Worm (Caenorhabditis elegans): Measurements from ENCODE around the gene C02F5.2.

The C02F5.2 gene

DNA sequence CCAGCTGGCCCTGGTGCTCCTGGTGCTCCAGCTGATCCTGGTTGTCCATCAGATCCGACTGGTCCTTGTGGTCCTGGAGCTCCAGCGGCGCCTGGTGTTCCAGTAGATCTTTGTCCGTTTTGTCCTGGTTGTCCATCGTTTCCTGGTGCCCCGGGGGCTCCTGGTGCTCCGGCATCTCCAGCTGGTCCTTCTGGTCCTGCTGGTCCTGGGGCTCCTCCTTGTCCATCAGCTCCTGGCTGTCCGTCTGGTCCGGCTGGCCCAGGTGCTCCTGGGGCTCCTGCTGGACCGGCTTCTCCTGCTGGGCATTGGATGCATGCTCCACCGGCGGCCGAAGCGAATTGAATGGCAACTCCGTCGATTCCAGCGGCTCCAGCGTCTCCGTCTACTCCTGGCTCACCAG, 13.2 kb downstream of the C02F5.2 start:
- TF ChIP-seq lsy-2 (tag; optimal IDR thresholded peaks at IDR 0.05) = no peak
- TF ChIP-seq ceh-8 (GFP tag; optimal IDR thresholded peaks at IDR 0.05) = peak; percentile 33
- TF ChIP-seq alr-1 (tag; optimal IDR thresholded peaks at IDR 0.05; ENCODE audit: borderline replicate concordance) = no peak

DNA sequence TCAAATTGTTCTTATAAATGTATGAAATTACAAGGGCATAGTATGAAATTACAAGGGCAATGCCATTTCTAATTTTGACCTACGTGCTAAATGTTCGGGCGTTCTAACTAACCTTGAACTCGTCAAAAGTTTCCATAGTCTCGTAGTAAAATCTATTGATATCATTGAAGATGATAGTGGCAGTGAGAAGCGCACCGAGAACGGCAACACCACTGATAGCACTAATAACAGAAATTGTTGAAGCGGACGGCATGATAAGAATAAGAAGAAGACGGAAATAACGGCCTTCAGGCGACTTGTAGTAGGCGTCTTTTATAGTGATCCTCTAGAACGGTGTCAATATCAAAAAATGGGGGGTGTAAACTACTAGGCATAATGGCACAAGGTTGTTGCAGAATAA, 14.0 kb downstream of the C02F5.2 start, which contains the start of gene col-91:
Gene col-91, minus strand, starts transcription at position 288 of the 400 bp plus-strand sequence.
- TF ChIP-seq lin-15B (tag; optimal IDR thresholded peaks at IDR 0.05) = no peak
- no peak for TF ChIP-seq unc-98 (GFP tag; IDR thresholded peaks at IDR 0.05)
- TF ChIP-seq elt-3 (tag; optimal IDR thresholded peaks at IDR 0.05) = peak in 3 of 6 experiments; percentile 3 to 42 (median 36)
- no peak for TF ChIP-seq C16A3.4 (tag; optimal IDR thresholded peaks at IDR 0.05)
- no peak for TF ChIP-seq ceh-8 (GFP tag; optimal IDR thresholded peaks at IDR 0.05)
- no peak for TF ChIP-seq ceh-63 (GFP tag; optimal IDR thresholded peaks at IDR 0.05)
- TF ChIP-seq ceh-88 (GFP tag; IDR thresholded peaks at IDR 0.05) = no peak
- no peak for TF ChIP-seq zip-4 (GFP tag; optimal IDR thresholded peaks at IDR 0.05)
- peak; percentile 40 for TF ChIP-seq lin-14 (GFP tag; optimal IDR thresholded peaks at IDR 0.05)
- no peak for TF ChIP-seq Y116A8C.19 (tag; optimal IDR thresholded peaks at IDR 0.05; ENCODE audit: borderline replicate concordance)

ce11 chrIII:8265753-8266152, 16.3 kb downstream of the C02F5.2 start, which contains the start of gene mrps-9:
Gene mrps-9, plus strand, starts transcription at chrIII:8266062.
- no peak for TF ChIP-seq nhr-85 (tag)
- no peak for TF ChIP-seq nhr-84 (tag; optimal IDR thresholded peaks at IDR 0.05)
- TF ChIP-seq efl-1 (optimal IDR thresholded peaks at IDR 0.05) = peak; percentile 30 to 36
- TF ChIP-seq efl-1 (GFP tag; optimal IDR thresholded peaks at IDR 0.05 in 1 of 2) = peak; percentile 31 to 92
- TF ChIP-seq egl-13 (tag; optimal IDR thresholded peaks at IDR 0.05) = no peak
- TF ChIP-seq dpl-1 (GFP tag; optimal IDR thresholded peaks at IDR 0.05) = peak; percentile 11 to 64 (median 37)
- peak; percentile 30 for TF ChIP-seq lir-3 (tag; optimal IDR thresholded peaks at IDR 0.05; ENCODE audit: poor library complexity)
- peak; percentile 78 for TF ChIP-seq blmp-1 (tag; optimal IDR thresholded peaks at IDR 0.05)
- TF ChIP-seq C34B4.2 (tag; optimal IDR thresholded peaks at IDR 0.05) = no peak
- TF ChIP-seq lin-14 (GFP tag; optimal IDR thresholded peaks at IDR 0.05) = peak; percentile 38
- TF ChIP-seq swsn-7 (tag; optimal IDR thresholded peaks at IDR 0.05) = peak; percentile 15
- peak; percentile 9 for TF ChIP-seq xbp-1 (tag; optimal IDR thresholded peaks at IDR 0.05)
- no peak for TF ChIP-seq mab-9 (GFP tag; IDR thresholded peaks at IDR 0.05)
- no peak for TF ChIP-seq dsc-1 (tag; optimal IDR thresholded peaks at IDR 0.05)
- peak; percentile 26 for TF ChIP-seq rnt-1 (tag; optimal IDR thresholded peaks at IDR 0.05)
- peak; percentile 27 to 41 for TF ChIP-seq lin-35 (GFP tag; optimal IDR thresholded peaks at IDR 0.05)
- peak; percentile 30 for TF ChIP-seq snu-23 (GFP tag; optimal IDR thresholded peaks at IDR 0.05)
- TF ChIP-seq nhr-90 (tag; optimal IDR thresholded peaks at IDR 0.05; ENCODE audit: poor library complexity) = no peak
- no peak for TF ChIP-seq zip-4 (GFP tag; optimal IDR thresholded peaks at IDR 0.05)
- peak in 1 of 2 experiments; percentile 60 for TF ChIP-seq lsy-2 (tag; optimal IDR thresholded peaks at IDR 0.05)
- peak; percentile 0 for TF ChIP-seq nhr-20 (tag; optimal IDR thresholded peaks at IDR 0.05)

DNA sequence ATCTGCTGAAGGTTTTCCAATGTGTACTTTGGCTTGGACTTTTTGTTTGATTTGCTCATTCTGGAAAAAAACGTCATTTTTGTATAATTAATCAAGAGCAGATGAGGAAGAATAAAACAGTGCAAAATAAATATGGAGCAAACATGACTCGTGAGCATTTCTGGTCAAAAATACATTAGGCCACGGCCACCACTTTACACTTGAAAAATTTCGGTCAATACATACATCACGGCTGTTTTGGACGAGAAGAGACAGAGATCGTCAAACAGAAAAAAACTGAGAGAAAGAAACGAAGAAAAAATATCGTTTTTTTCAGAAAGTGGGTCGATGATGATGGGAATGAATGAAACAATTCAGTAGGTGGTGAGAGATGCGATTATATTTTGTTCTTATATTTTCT, 18.9 kb downstream of the C02F5.2 start, which contains the start of the genes F09G8.7 and crn-7:
Gene F09G8.7, minus strand, starts transcription at position 60 of the 400 bp plus-strand sequence.
Gene crn-7, plus strand, starts transcription at position 236 of the 400 bp plus-strand sequence.
- no peak for TF ChIP-seq elt-3 (tag; optimal IDR thresholded peaks at IDR 0.05)
- TF ChIP-seq efl-1 (optimal IDR thresholded peaks at IDR 0.05) = peak; percentile 32 to 36
- TF ChIP-seq efl-1 (GFP tag; optimal IDR thresholded peaks at IDR 0.05 in 1 of 2) = peak in 1 of 2 experiments; percentile 17
- no peak for TF ChIP-seq mep-1 (tag; optimal IDR thresholded peaks at IDR 0.05)
- no peak for TF ChIP-seq nhr-28 (tag; optimal IDR thresholded peaks at IDR 0.05)
- TF ChIP-seq unc-62 (GFP tag; optimal IDR thresholded peaks at IDR 0.05) = no peak
- TF ChIP-seq ceh-82 (tag; optimal IDR thresholded peaks at IDR 0.05) = peak in 1 of 3 experiments; percentile 31
- TF ChIP-seq unc-130 (tag; optimal IDR thresholded peaks at IDR 0.05) = no peak
- TF ChIP-seq rnt-1 (tag; optimal IDR thresholded peaks at IDR 0.05) = peak; percentile 45
- no peak for TF ChIP-seq ceh-88 (GFP tag; IDR thresholded peaks at IDR 0.05)
- no peak for TF ChIP-seq nhr-90 (tag; optimal IDR thresholded peaks at IDR 0.05; ENCODE audit: poor library complexity)
- peak; percentile 33 for TF ChIP-seq snu-23 (GFP tag; optimal IDR thresholded peaks at IDR 0.05)
- TF ChIP-seq pag-3 (tag; optimal IDR thresholded peaks at IDR 0.05; ENCODE audit: borderline replicate concordance, insufficient read depth) = no peak
- TF ChIP-seq lir-3 (tag; optimal IDR thresholded peaks at IDR 0.05; ENCODE audit: poor library complexity) = peak; percentile 24
- TF ChIP-seq lin-13 (GFP tag; optimal IDR thresholded peaks at IDR 0.05) = no peak
- no peak for TF ChIP-seq fos-1 (tag; optimal IDR thresholded peaks at IDR 0.05)
- TF ChIP-seq skn-1 (tag; optimal IDR thresholded peaks at IDR 0.05) = peak; percentile 25
- peak in 2 of 3 experiments; percentile 36 to 44 for TF ChIP-seq dpl-1 (GFP tag; optimal IDR thresholded peaks at IDR 0.05)
- TF ChIP-seq sup-37 (GFP tag; optimal IDR thresholded peaks at IDR 0.05) = no peak
- TF ChIP-seq hlh-17 (GFP tag; optimal IDR thresholded peaks at IDR 0.05; ENCODE audit: borderline replicate concordance) = no peak
- no peak for TF ChIP-seq aly-2 (tag; optimal IDR thresholded peaks at IDR 0.05)
- TF ChIP-seq lsy-2 (tag; optimal IDR thresholded peaks at IDR 0.05) = peak in 1 of 2 experiments; percentile 55
- TF ChIP-seq Y116A8C.19 (tag; optimal IDR thresholded peaks at IDR 0.05; ENCODE audit: borderline replicate concordance) = no peak
- peak; percentile 46 for TF ChIP-seq blmp-1 (tag; optimal IDR thresholded peaks at IDR 0.05)
- TF ChIP-seq sptf-1 (tag; optimal IDR thresholded peaks at IDR 0.05) = no peak
- no peak for TF ChIP-seq lin-14 (GFP tag; optimal IDR thresholded peaks at IDR 0.05)
- TF ChIP-seq nhr-47 (tag; optimal IDR thresholded peaks at IDR 0.05) = no peak
